Worm (Caenorhabditis elegans): ENCODE data around the gene che-6.

Gene che-6

DNA sequence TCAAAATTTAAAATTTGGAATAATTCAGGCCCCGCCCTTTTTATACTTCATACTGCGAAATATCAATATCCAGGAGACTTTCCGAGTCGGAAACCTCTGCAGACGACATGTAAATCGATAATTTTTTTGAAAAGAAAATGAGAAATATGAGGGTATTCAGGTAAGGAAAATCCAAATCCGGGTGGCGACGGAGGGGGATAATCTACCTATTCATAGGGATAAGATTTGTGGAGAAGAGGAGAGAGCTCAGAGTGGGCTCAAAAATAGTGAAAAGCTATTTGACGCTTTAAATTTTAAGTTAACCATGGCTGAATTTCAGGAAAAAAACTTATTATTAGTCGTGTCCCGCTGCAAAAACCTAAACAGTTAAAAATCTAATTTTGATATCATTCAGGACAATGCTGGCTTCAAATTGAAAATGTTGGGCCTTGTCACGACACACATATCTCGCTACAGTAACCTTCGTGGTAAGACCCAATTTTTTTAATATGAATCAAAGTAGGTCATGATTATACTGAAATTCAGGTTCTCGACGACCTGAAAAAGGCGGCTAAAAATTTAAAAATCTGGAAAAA lies at the start of gene che-6:
Gene che-6 (minus strand): TSS at position 109 of the 575 bp plus-strand sequence.
- TF ChIP-seq flt-1 (GFP tag; IDR thresholded peaks at IDR 0.05) (no peak), pes-1 (GFP tag; IDR thresholded peaks at IDR 0.05) (no peak), hnd-1 (tag; optimal IDR thresholded peaks at IDR 0.05) (no peak), tbx-11 (GFP tag; IDR thresholded peaks at IDR 0.05) (no peak), ama-1 (optimal IDR thresholded peaks at IDR 0.05) (no peak), tra-4 (tag; optimal IDR thresholded peaks at IDR 0.05) (no peak), tbx-37 (GFP tag; conservative IDR thresholded peaks at IDR 0.05) (no peak), B0310.2 (tag; optimal IDR thresholded peaks at IDR 0.05) (no peak), ets-7 (tag; optimal IDR thresholded peaks at IDR 0.05) (no peak), ceh-36 (tag; optimal IDR thresholded peaks at IDR 0.05) (no peak), scrt-1 (GFP tag; IDR thresholded peaks at IDR 0.05) (no peak), aly-1 (tag; optimal IDR thresholded peaks at IDR 0.05) (no peak), hmbx-1 (tag; optimal IDR thresholded peaks at IDR 0.05) (no peak)

DNA sequence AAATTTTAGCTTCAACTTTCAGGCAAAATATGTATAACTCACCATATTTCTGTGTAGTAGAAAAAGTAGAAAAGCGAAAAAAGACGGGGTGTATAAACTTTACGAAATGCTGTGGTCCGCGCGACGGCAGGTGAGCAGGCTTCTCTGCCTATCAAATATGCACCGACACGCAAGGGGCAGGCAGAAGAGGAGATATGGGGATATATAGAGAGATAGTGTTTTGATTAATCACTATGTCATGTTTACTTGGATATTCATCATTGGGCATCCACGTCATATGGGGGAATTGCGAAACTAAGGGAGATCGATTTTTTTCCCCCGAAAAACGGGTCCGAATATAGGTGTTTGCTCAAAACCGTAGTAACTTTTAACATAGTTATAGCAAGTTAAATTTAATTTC lies 47.9 kb upstream of the che-6 start, which contains the start of gene gcy-37:
Gene gcy-37 (minus strand): TSS at position 101 of the 400 bp plus-strand sequence.
- TF ChIP-seq pes-1 (GFP tag; IDR thresholded peaks at IDR 0.05): no peak
- no peak for TF ChIP-seq aly-1 (tag; optimal IDR thresholded peaks at IDR 0.05)
- TF ChIP-seq ama-1 (optimal IDR thresholded peaks at IDR 0.05): no peak
- TF ChIP-seq tbx-37 (GFP tag; conservative IDR thresholded peaks at IDR 0.05): no peak
- no peak for TF ChIP-seq ceh-13 (GFP tag; optimal IDR thresholded peaks at IDR 0.05)
- TF ChIP-seq ceh-36 (tag; optimal IDR thresholded peaks at IDR 0.05): no peak
- TF ChIP-seq hmbx-1 (tag; optimal IDR thresholded peaks at IDR 0.05): no peak
- TF ChIP-seq hmg-4 (GFP tag; optimal IDR thresholded peaks at IDR 0.05): no peak
- TF ChIP-seq F13C5.2 (tag; optimal IDR thresholded peaks at IDR 0.05): no peak

DNA sequence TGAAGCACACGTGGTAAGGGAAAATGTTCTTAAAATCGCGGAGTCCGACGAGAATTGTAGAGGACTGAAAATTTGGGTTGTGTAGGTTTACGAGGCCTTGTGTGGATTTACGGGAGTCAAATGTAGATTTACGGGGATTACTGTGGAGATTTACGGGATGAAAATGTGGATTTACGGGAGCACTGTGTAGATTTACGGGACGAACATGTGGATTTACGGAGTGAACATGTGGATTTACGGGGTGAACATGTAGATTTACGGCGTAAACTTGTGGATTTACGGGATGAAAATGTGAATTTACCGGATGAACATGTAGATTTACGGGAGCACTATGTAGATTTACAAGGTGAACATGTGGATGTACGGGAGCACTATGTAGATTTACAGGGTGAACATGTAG lies 45.0 kb upstream of the che-6 start:
- TF ChIP-seq hmg-4 (GFP tag; optimal IDR thresholded peaks at IDR 0.05) (no peak), scrt-1 (GFP tag; IDR thresholded peaks at IDR 0.05) (no peak), tbx-37 (GFP tag; conservative IDR thresholded peaks at IDR 0.05) (no peak), tra-4 (tag; optimal IDR thresholded peaks at IDR 0.05) (no peak), pes-1 (GFP tag; IDR thresholded peaks at IDR 0.05) (no peak), F13C5.2 (tag; optimal IDR thresholded peaks at IDR 0.05) (no peak), ceh-36 (tag; optimal IDR thresholded peaks at IDR 0.05) (no peak), ceh-13 (GFP tag; optimal IDR thresholded peaks at IDR 0.05) (no peak), B0310.2 (tag; optimal IDR thresholded peaks at IDR 0.05) (no peak), ama-1 (optimal IDR thresholded peaks at IDR 0.05) (no peak), ets-7 (tag; optimal IDR thresholded peaks at IDR 0.05) (no peak), flt-1 (GFP tag; IDR thresholded peaks at IDR 0.05) (no peak), sea-1 (GFP tag; conservative IDR thresholded peaks at IDR 0.05) (no peak), hnd-1 (tag; optimal IDR thresholded peaks at IDR 0.05) (no peak), tbx-11 (GFP tag; IDR thresholded peaks at IDR 0.05) (no peak), aly-1 (tag; optimal IDR thresholded peaks at IDR 0.05) (no peak), hmbx-1 (tag; optimal IDR thresholded peaks at IDR 0.05) (no peak)

DNA sequence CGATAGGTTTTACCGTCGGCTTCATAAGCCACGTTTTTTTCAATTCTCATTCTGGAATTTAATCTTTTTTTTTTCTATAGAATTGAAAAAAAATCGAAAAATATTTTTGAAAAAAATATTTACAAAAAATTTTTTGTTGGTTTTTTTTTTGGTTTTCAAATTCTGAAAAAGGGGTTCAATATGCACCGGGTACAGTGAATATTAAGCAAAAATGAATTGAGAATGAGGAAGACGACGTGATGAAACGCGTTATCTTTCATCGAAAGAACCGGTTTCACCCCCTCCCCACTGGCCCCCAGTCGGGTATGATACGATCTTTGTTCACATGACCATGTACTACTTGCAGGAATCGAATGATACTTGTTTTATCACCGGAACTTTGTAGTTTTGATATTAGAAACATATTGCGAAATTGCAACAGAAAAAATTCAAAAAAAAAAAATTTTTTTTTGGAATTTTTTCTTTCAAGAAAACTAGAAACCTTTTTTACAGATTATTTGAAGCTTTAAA lies 38.1 kb upstream of the che-6 start, which contains the start of gene C54E4.5:
Gene C54E4.5 (minus strand): TSS at position 51 of the 510 bp plus-strand sequence.
- TF ChIP-seq B0310.2 (tag; optimal IDR thresholded peaks at IDR 0.05): no peak
- TF ChIP-seq sea-1 (GFP tag; conservative IDR thresholded peaks at IDR 0.05): no peak
- no peak for TF ChIP-seq ama-1 (optimal IDR thresholded peaks at IDR 0.05)
- no peak for TF ChIP-seq pes-1 (GFP tag; IDR thresholded peaks at IDR 0.05)
- TF ChIP-seq flt-1 (GFP tag; IDR thresholded peaks at IDR 0.05): no peak
- TF ChIP-seq tbx-11 (GFP tag; IDR thresholded peaks at IDR 0.05): no peak
- no peak for TF ChIP-seq hmbx-1 (tag; optimal IDR thresholded peaks at IDR 0.05)
- TF ChIP-seq tra-4 (tag; optimal IDR thresholded peaks at IDR 0.05): no peak
- TF ChIP-seq aly-1 (tag; optimal IDR thresholded peaks at IDR 0.05): no peak
- no peak for TF ChIP-seq ceh-13 (GFP tag; optimal IDR thresholded peaks at IDR 0.05)

DNA sequence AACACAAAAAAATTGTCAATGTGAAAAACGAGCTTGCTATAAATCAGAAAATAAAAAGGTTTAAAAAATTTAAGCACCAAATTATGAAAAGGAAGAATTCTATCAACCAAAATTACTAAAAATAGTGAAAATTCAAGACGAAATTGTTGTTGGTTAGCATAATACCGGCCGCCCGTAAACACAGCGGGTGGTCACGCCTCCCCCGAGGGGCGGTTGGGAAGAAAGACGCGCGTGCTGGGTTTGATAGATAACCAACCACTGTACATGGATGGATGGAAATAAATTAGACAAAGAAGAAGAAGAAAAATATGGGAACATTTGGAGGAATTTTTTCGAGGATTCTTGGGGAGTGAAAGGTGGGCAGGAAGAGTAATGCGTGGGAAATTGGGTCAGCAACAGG lies 31.1 kb upstream of the che-6 start:
- TF ChIP-seq ama-1 (optimal IDR thresholded peaks at IDR 0.05) (no peak), scrt-1 (GFP tag; IDR thresholded peaks at IDR 0.05) (no peak), hmbx-1 (tag; optimal IDR thresholded peaks at IDR 0.05) (no peak), hmg-4 (GFP tag; optimal IDR thresholded peaks at IDR 0.05) (no peak), tra-4 (tag; optimal IDR thresholded peaks at IDR 0.05) (no peak), sea-1 (GFP tag; conservative IDR thresholded peaks at IDR 0.05) (no peak), pes-1 (GFP tag; IDR thresholded peaks at IDR 0.05) (no peak), tbx-37 (GFP tag; conservative IDR thresholded peaks at IDR 0.05) (no peak), ceh-36 (tag; optimal IDR thresholded peaks at IDR 0.05) (no peak), aly-1 (tag; optimal IDR thresholded peaks at IDR 0.05) (no peak)

DNA sequence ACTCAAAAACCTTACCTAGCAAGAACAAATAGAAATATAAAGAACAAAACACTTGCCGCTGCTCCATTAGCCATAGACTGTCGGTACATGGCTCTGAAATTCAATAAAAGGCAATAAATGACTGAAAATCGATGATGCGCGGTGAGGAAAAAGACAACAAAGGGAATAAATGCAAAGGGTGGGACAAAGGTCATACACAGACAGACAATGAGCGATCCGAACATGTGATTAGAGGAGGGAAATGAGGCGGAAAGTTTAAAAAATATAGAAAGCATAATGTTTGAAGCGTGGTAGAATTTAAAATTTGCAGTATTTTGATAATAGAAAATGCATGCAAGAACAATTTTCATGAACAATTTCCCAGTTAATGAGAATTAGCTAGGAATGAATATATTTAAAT lies 29.3 kb upstream of the che-6 start, which contains the start of gene C54E4.12:
Gene C54E4.12 (minus strand): TSS at position 101 of the 400 bp plus-strand sequence.
- no peak for TF ChIP-seq sea-1 (GFP tag; conservative IDR thresholded peaks at IDR 0.05)
- no peak for TF ChIP-seq hmbx-1 (tag; optimal IDR thresholded peaks at IDR 0.05)
- TF ChIP-seq ama-1 (optimal IDR thresholded peaks at IDR 0.05): no peak
- TF ChIP-seq ceh-36 (tag; optimal IDR thresholded peaks at IDR 0.05): no peak
- TF ChIP-seq flt-1 (GFP tag; IDR thresholded peaks at IDR 0.05): no peak
- no peak for TF ChIP-seq F13C5.2 (tag; optimal IDR thresholded peaks at IDR 0.05)
- TF ChIP-seq ceh-13 (GFP tag; optimal IDR thresholded peaks at IDR 0.05): no peak

DNA sequence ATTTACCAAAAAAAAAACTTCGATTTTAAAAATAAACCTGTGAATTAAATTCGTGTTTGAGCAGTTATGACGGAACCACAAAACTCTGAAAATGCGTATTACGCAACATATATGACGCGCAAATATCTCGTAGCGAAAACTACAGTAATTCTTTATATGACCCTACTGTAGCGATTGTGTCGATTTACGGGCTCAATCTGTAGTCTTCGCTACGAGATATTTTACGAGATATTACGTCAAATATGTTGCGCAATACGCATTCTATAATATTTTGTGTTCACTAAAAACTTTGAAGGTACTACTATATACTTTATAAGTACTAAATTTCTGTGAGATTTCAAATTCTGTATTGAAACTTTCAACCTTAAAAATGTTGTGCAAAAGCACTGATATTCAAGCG lies 26.3 kb upstream of the che-6 start:
- TF ChIP-seq tra-4 (tag; optimal IDR thresholded peaks at IDR 0.05) (no peak), flt-1 (GFP tag; IDR thresholded peaks at IDR 0.05) (no peak), tbx-37 (GFP tag; conservative IDR thresholded peaks at IDR 0.05) (no peak), ceh-36 (tag; optimal IDR thresholded peaks at IDR 0.05) (no peak), hmbx-1 (tag; optimal IDR thresholded peaks at IDR 0.05) (no peak), aly-1 (tag; optimal IDR thresholded peaks at IDR 0.05) (no peak), hmg-4 (GFP tag; optimal IDR thresholded peaks at IDR 0.05) (no peak), F13C5.2 (tag; optimal IDR thresholded peaks at IDR 0.05) (no peak), ama-1 (optimal IDR thresholded peaks at IDR 0.05) (no peak), tbx-11 (GFP tag; IDR thresholded peaks at IDR 0.05) (no peak), pes-1 (GFP tag; IDR thresholded peaks at IDR 0.05) (no peak), B0310.2 (tag; optimal IDR thresholded peaks at IDR 0.05) (no peak), scrt-1 (GFP tag; IDR thresholded peaks at IDR 0.05) (no peak), sea-1 (GFP tag; conservative IDR thresholded peaks at IDR 0.05) (no peak), hnd-1 (tag; optimal IDR thresholded peaks at IDR 0.05) (no peak)

Measured in whole organism, early embryonic.